Worm (Caenorhabditis elegans) whole organism, L4/young adult: ENCODE measurements around the gene C31H2.14.

Experiments
- W03F9.2 ChIP-seq: fragments of 150-350 bp; optimal IDR thresholded peaks from 2 replicates; lab custom pipeline; 2014; ENCODE audit warnings: missing biosample characterization, missing genetic modification characterization
- dao-5 ChIP-seq: sonication (generic microtip); optimal IDR thresholded peaks from 2 replicates; lab custom pipeline; 2016; ENCODE audit warnings: missing genotype, missing genetic modification characterization, moderate library complexity, missing compliant biosample characterization
- him-1 ChIP-seq: sonication (generic microtip); optimal IDR thresholded peaks from 2 replicates; lab custom pipeline; 2016; ENCODE audit warnings: missing genotype, missing genetic modification reagents, missing genetic modification characterization, missing compliant biosample characterization

ce11 chrX:5119686-5120085 is 28.3 kb upstream of the C31H2.14 start:
- no peak for TF ChIP-seq dao-5 (tag; lab: Kevin White, UChicago)
- no peak for TF ChIP-seq him-1 (tag; lab: Kevin White, UChicago)
- no peak for TF ChIP-seq W03F9.2 (tag; lab: Kevin White, UChicago)
